Worm (Caenorhabditis elegans) whole organism, L2 larva: ENCODE results near the gene C04B4.4.

Experiments used
- C34F6.9 ChIP-seq: fragments of 150-350 bp; optimal IDR thresholded peaks from 2 replicates; lab custom pipeline; 2014; ENCODE audit warnings: missing biosample characterization, missing genetic modification characterization
- F13H6.1 ChIP-seq: sonication (generic microtip); optimal IDR thresholded peaks from 2 replicates; lab custom pipeline; 2016; ENCODE audit warnings: missing genetic modification characterization, missing compliant biosample characterization
- Y55F3AM.14 ChIP-seq: fragments of 200-800 bp; sonication (Bioruptor generic); optimal IDR thresholded peaks from 2 replicates; lab custom pipeline; 2018; ENCODE audit warnings: mild to moderate bottlenecking, missing genetic modification characterization, missing compliant biosample characterization
- ZK546.5 ChIP-seq: sonication (generic microtip); optimal IDR thresholded peaks from 2 replicates; lab custom pipeline; 2017; ENCODE audit warnings: missing biosample characterization, missing genetic modification characterization
- alr-1 ChIP-seq: fragments of 150-350 bp; optimal IDR thresholded peaks from 2 replicates; lab custom pipeline; 2014; ENCODE audit warnings: missing biosample characterization, missing genetic modification characterization
- blmp-1 ChIP-seq: sonication (generic microtip); optimal IDR thresholded peaks from 2 replicates; lab custom pipeline; 2017; ENCODE audit warnings: missing genetic modification characterization, mild to moderate bottlenecking, missing compliant biosample characterization, antibody characterized with exemption, moderate library complexity; ENCODE audit not compliant: insufficient read depth
- ceh-16 ChIP-seq: fragments of 150-350 bp; optimal IDR thresholded peaks from 2 replicates; lab custom pipeline; 2014; ENCODE audit warnings: missing biosample characterization, missing genetic modification characterization
- ceh-82 ChIP-seq: fragments of 150-350 bp; optimal IDR thresholded peaks from 2 replicates; lab custom pipeline; 2014; ENCODE audit warnings: missing biosample characterization, missing genetic modification characterization
- crh-2 ChIP-seq: sonication (generic microtip); optimal IDR thresholded peaks from 2 replicates; lab custom pipeline; 2017; ENCODE audit warnings: missing biosample characterization, missing genetic modification characterization
- egl-27 ChIP-seq: sonication (generic microtip); optimal IDR thresholded peaks from 3 replicates; lab custom pipeline; 2017; ENCODE audit warnings: missing biosample characterization, missing genetic modification reagents, missing genetic modification characterization
- elt-1 ChIP-seq: fragments of 150-350 bp; optimal IDR thresholded peaks from 2 replicates; lab custom pipeline; 2014; ENCODE audit warnings: missing biosample characterization, missing genetic modification characterization
- elt-3 ChIP-seq: sonication (generic microtip); optimal IDR thresholded peaks from 2 replicates; lab custom pipeline; 2017; ENCODE audit warnings: missing biosample characterization, missing genetic modification characterization
- fos-1 ChIP-seq: fragments of 150-350 bp; optimal IDR thresholded peaks from 2 replicates; lab custom pipeline; 2014; ENCODE audit warnings: missing biosample characterization, missing genetic modification characterization
- gmeb-1 ChIP-seq: fragments of 150-350 bp; optimal IDR thresholded peaks from 2 replicates; lab custom pipeline; 2014; ENCODE audit warnings: missing biosample characterization, missing genetic modification characterization
- lin-11 ChIP-seq: fragments of 150-350 bp; sonication (generic microtip); optimal IDR thresholded peaks from 2 replicates; lab custom pipeline; 2014; ENCODE audit warnings: missing biosample characterization, missing genetic modification characterization, inconsistent platforms, mixed read lengths
- lin-13 ChIP-seq: fragments of 150-350 bp; optimal IDR thresholded peaks from 2 replicates; lab custom pipeline; 2014; ENCODE audit warnings: missing biosample characterization, missing genetic modification reagents, missing genetic modification characterization
- lin-39 ChIP-seq: fragments of 150-350 bp; optimal IDR thresholded peaks from 2 replicates; lab custom pipeline; 2014; ENCODE audit warnings: missing biosample characterization, missing genetic modification reagents, missing genetic modification characterization
- lsy-2 ChIP-seq, 2 experiments: fragments of 150-350 bp in 1 of 2; sonication (generic microtip) in 1 of 2; optimal IDR thresholded peaks; 2 replicates each; lab custom pipeline; 2014 to 2017; ENCODE audit warnings: missing biosample characterization in 2 of 2, missing genetic modification characterization in 2 of 2
- mab-5 ChIP-seq: fragments of 150-350 bp; optimal IDR thresholded peaks from 2 replicates; lab custom pipeline; 2014; ENCODE audit warnings: missing biosample characterization, missing genetic modification characterization
- nhr-10 ChIP-seq: sonication (generic microtip); optimal IDR thresholded peaks from 2 replicates; lab custom pipeline; 2017; ENCODE audit warnings: missing biosample characterization, missing genetic modification characterization
- nhr-12 ChIP-seq: fragments of 150-350 bp; optimal IDR thresholded peaks from 2 replicates; lab custom pipeline; 2014; ENCODE audit warnings: missing biosample characterization, missing genetic modification characterization
- nhr-129 ChIP-seq: fragments of 150-350 bp; optimal IDR thresholded peaks from 2 replicates; lab custom pipeline; 2014; ENCODE audit warnings: missing biosample characterization, missing genetic modification characterization
- nhr-23 ChIP-seq: fragments of 150-350 bp; optimal IDR thresholded peaks from 2 replicates; lab custom pipeline; 2014; ENCODE audit warnings: missing biosample characterization, missing genetic modification reagents, missing genetic modification characterization
- nhr-237 ChIP-seq: fragments of 150-350 bp; optimal IDR thresholded peaks from 2 replicates; lab custom pipeline; 2014; ENCODE audit warnings: missing biosample characterization, missing genetic modification characterization
- nhr-6 ChIP-seq: fragments of 150-350 bp; optimal IDR thresholded peaks from 2 replicates; lab custom pipeline; 2014; ENCODE audit warnings: missing biosample characterization, missing genetic modification characterization
- nhr-77 ChIP-seq: fragments of 150-350 bp; optimal IDR thresholded peaks from 2 replicates; lab custom pipeline; 2014; ENCODE audit warnings: missing biosample characterization, missing genetic modification characterization
- peb-1 ChIP-seq: fragments of 150-350 bp; optimal IDR thresholded peaks from 2 replicates; lab custom pipeline; 2014; ENCODE audit warnings: missing biosample characterization, missing genetic modification characterization
- sem-4 ChIP-seq: fragments of 150-350 bp; optimal IDR thresholded peaks from 2 replicates; lab custom pipeline; 2014; ENCODE audit warnings: missing biosample characterization, missing genetic modification reagents, missing genetic modification characterization
- skn-1 ChIP-seq: sonication (generic microtip); optimal IDR thresholded peaks from 2 replicates; lab custom pipeline; 2017; ENCODE audit warnings: missing biosample characterization, missing genetic modification characterization
- sma-3 ChIP-seq: sonication (generic microtip); optimal IDR thresholded peaks from 2 replicates; lab custom pipeline; 2016; ENCODE audit warnings: missing genetic modification reagents, missing genetic modification characterization, missing compliant biosample characterization
- snpc-4 ChIP-seq: fragments of 150-350 bp; optimal IDR thresholded peaks from 2 replicates; lab custom pipeline; 2014; ENCODE audit warnings: missing biosample characterization, missing genetic modification characterization
- unc-39 ChIP-seq: fragments of 150-350 bp; optimal IDR thresholded peaks from 2 replicates; lab custom pipeline; 2014; ENCODE audit warnings: missing biosample characterization, missing genetic modification characterization
- unc-62 ChIP-seq: fragments of 150-350 bp; optimal IDR thresholded peaks from 2 replicates; lab custom pipeline; 2014; ENCODE audit warnings: missing biosample characterization, missing genetic modification reagents, missing genetic modification characterization
- zag-1 ChIP-seq: fragments of 150-350 bp; optimal IDR thresholded peaks from 2 replicates; lab custom pipeline; 2014; ENCODE audit warnings: missing biosample characterization, missing genetic modification characterization
- ztf-1 ChIP-seq: fragments of 200-800 bp; sonication (Bioruptor generic); conservative IDR thresholded peaks from 2 replicates; pipeline ENCODE4 v1.3.6; 2022; ENCODE audit warnings: missing genetic modification characterization, missing compliant biosample characterization
- ztf-11 ChIP-seq: sonication (generic microtip); optimal IDR thresholded peaks from 2 replicates; lab custom pipeline; 2017; ENCODE audit warnings: missing biosample characterization, missing genetic modification characterization
- ztf-4 ChIP-seq: fragments of 150-350 bp; optimal IDR thresholded peaks from 2 replicates; lab custom pipeline; 2014; ENCODE audit warnings: missing biosample characterization, missing genetic modification characterization

Gene C04B4.4

DNA sequence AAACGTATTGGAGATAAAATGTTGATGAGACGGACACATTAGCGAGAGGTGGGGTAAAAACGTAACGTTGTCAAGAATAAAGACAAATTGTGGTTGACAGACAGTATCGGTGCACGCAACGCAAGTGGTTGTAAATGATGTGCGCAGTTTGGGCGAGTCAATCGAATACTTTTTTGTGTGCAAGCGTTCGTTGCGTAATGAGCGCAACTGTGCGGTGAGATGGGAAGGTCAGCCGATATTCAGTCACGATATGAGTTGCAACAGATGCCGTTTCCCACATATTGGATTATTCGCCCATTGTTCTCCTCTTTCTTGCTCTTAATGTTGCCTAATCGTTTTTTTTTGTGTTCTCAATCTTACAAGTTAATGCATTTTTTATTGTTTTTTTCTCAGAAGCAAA is 30.1 kb downstream of the C04B4.4 start, which contains the start of gene ceh-40:
TSS of gene ceh-40 (minus strand) at position 41 of the 400 bp plus-strand sequence.
- TF ChIP-seq sem-4 (tag; lab: Kevin White, UChicago): no peak
- no peak for TF ChIP-seq blmp-1 (tag; lab: Kevin White, UChicago)
- TF ChIP-seq nhr-77 (tag; lab: Kevin White, UChicago): no peak
- TF ChIP-seq ZK546.5 (tag; lab: Kevin White, UChicago): no peak
- TF ChIP-seq alr-1 (tag; lab: Kevin White, UChicago): no peak
- no peak for TF ChIP-seq ceh-16
- TF ChIP-seq fos-1 (tag; lab: Kevin White, UChicago): no peak
- TF ChIP-seq C34F6.9 (tag; lab: Kevin White, UChicago): no peak
- TF ChIP-seq F13H6.1 (tag; lab: Kevin White, UChicago): no peak
- no peak for TF ChIP-seq ztf-1 (GFP tag; lab: Robert Waterston, UW)
- no peak for TF ChIP-seq gmeb-1
- TF ChIP-seq zag-1 (tag; lab: Kevin White, UChicago): no peak
- no peak for TF ChIP-seq nhr-6 (tag; lab: Kevin White, UChicago)
- no peak for TF ChIP-seq mab-5 (tag; lab: Kevin White, UChicago)
- no peak for TF ChIP-seq lin-39 (tag; lab: Kevin White, UChicago)
- no peak for TF ChIP-seq crh-2 (tag; lab: Kevin White, UChicago)
- no peak for TF ChIP-seq ztf-4 (tag; lab: Kevin White, UChicago)
- TF ChIP-seq, all 48 proteins: peak for 0

DNA sequence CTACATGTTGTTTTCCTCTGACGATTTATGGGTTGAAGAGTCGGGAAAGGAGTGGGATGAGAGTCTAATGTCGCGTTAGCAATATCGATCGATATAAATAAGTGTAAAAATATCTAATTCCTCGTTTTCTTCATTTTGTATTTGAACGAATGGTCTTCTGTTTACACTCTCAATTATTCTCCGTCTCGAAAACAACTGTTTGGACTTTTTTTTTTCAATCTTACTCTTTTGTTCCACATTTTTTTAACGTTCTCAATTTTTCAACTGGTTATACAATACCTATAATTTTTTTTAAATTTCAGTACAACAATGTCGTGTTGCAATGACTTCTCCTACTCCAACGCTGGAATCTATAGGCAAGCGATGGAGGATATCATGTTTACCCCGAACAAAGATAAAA is 30.7 kb downstream of the C04B4.4 start, which contains the start of gene F17A2.13:
TSS of gene F17A2.13 (plus strand) at position 301 of the 400 bp plus-strand sequence.
- TF ChIP-seq unc-62 (GFP tag; lab: Kevin White, UChicago) (no peak), sma-3 (GFP tag; lab: Kevin White, UChicago) (no peak), unc-39 (no peak), ztf-1 (GFP tag; lab: Robert Waterston, UW) (no peak), lsy-2 (tag; optimal IDR thresholded peaks at IDR 0.05; lab: Kevin White, UChicago) (no peak), sem-4 (tag; lab: Kevin White, UChicago) (no peak), skn-1 (no peak), snpc-4 (tag; lab: Kevin White, UChicago) (no peak), lin-11 (tag; lab: Kevin White, UChicago) (no peak), ceh-82 (tag; lab: Kevin White, UChicago) (no peak), nhr-10 (tag; lab: Kevin White, UChicago) (no peak), nhr-6 (tag; lab: Kevin White, UChicago) (no peak), gmeb-1 (no peak), nhr-12 (tag; lab: Kevin White, UChicago) (no peak), ztf-4 (tag; lab: Kevin White, UChicago) (no peak), nhr-129 (no peak), alr-1 (tag; lab: Kevin White, UChicago) (no peak), lin-13 (no peak), elt-3 (tag; lab: Kevin White, UChicago) (no peak)
- TF ChIP-seq, all 48 proteins: peak for 0

DNA sequence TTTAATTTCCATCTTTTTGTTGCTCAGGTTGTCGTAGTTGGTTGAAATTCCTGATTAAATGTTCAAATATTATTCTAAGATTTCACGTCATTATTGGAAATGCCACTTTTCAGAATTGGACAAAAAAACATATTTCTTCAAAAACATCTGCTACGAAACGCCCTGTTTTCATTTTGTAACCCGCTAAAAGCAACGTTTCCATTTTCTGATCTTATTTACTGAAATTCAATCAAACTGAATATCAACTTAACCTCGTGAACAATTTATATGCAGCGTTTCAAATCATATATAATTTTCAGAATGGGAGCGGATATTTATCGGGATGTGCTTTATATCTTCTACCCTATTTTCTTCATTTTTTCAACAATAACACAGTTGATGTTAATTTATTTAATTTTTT is 32.8 kb downstream of the C04B4.4 start, which contains the start of gene srd-40:
TSS of gene srd-40 (plus strand) at position 301 of the 400 bp plus-strand sequence.
- TF ChIP-seq gmeb-1 (no peak), lsy-2 (tag; optimal IDR thresholded peaks at IDR 0.05; lab: Kevin White, UChicago) (no peak), sem-4 (tag; lab: Kevin White, UChicago) (no peak), F13H6.1 (tag; lab: Kevin White, UChicago) (no peak), nhr-23 (no peak), mab-5 (tag; lab: Kevin White, UChicago) (no peak), zag-1 (tag; lab: Kevin White, UChicago) (no peak), unc-39 (no peak), Y55F3AM.14 (no peak), peb-1 (tag; lab: Kevin White, UChicago) (no peak), ztf-1 (GFP tag; lab: Robert Waterston, UW) (no peak), egl-27 (tag; lab: Kevin White, UChicago) (no peak), lin-11 (tag; lab: Kevin White, UChicago) (no peak), nhr-237 (tag; lab: Kevin White, UChicago) (no peak), ztf-11 (tag; lab: Kevin White, UChicago) (no peak), elt-3 (tag; lab: Kevin White, UChicago) (no peak), elt-1 (tag; lab: Kevin White, UChicago) (no peak), nhr-12 (tag; lab: Kevin White, UChicago) (no peak), ztf-4 (tag; lab: Kevin White, UChicago) (no peak), ZK546.5 (tag; lab: Kevin White, UChicago) (no peak)
